Worm (Caenorhabditis elegans) whole organism, late embryonic: Measurements from ENCODE around the gene hot-6.

Experiments
- ama-1 ChIP-seq: fragments of 150-350 bp; optimal IDR thresholded peaks from 2 replicates; lab custom pipeline; 2014
- eyg-1 ChIP-seq: sonication (generic microtip); optimal IDR thresholded peaks from 2 replicates; lab custom pipeline; 2016; ENCODE audit warnings: missing genotype, missing genetic modification characterization, missing compliant biosample characterization
- mec-3 ChIP-seq: sonication (generic microtip); optimal IDR thresholded peaks from 2 replicates; lab custom pipeline; 2016; ENCODE audit warnings: borderline replicate concordance, missing genetic modification characterization, missing compliant biosample characterization
- nhr-11 ChIP-seq: fragments of 150-350 bp; optimal IDR thresholded peaks from 2 replicates; lab custom pipeline; 2014; ENCODE audit warnings: missing biosample characterization, missing genetic modification characterization
- pat-9 ChIP-seq: fragments of 200-800 bp; sonication (Bioruptor generic); optimal IDR thresholded peaks from 2 replicates; lab custom pipeline; 2018; ENCODE audit warnings: mild to moderate bottlenecking, missing genetic modification characterization, moderate library complexity, missing compliant biosample characterization
- pha-4 ChIP-seq: fragments of 150-350 bp; optimal IDR thresholded peaks from 2 replicates; lab custom pipeline; 2018; ENCODE audit warnings: missing biosample characterization, missing genetic modification reagents, missing genetic modification characterization

DNA sequence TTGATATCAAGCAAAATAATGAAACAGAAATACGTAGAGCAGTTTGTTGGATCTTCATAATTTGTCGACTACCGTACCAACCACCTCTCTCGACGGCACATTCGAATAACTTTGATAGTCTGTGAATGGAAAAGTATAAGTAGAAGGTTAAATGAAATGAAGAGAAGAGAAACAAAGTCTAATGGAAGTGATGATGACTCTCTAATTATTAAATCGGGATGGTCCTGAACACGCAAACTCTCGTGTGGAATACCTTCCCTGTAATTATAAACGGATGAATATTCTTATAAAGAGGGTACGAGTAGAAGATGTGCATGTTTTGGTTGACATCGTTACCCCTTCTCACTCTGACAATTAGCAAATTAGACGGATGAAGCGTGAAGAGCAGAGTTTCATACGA lies at the start of gene hot-6, which contains the start of gene C13G3.12:
- TF ChIP-seq pha-4, result no peak
- no peak for TF ChIP-seq ama-1 (lab: Kevin White, UChicago)
- TF ChIP-seq pat-9, result no peak
- TF ChIP-seq eyg-1 (tag; lab: Kevin White, UChicago), result no peak
- no peak for TF ChIP-seq mec-3 (tag; lab: Kevin White, UChicago)
- no peak for TF ChIP-seq nhr-11 (tag; lab: Kevin White, UChicago)
